Worm (Caenorhabditis elegans): ENCODE results near the gene ZK470.1.

The ZK470.1 gene

DNA sequence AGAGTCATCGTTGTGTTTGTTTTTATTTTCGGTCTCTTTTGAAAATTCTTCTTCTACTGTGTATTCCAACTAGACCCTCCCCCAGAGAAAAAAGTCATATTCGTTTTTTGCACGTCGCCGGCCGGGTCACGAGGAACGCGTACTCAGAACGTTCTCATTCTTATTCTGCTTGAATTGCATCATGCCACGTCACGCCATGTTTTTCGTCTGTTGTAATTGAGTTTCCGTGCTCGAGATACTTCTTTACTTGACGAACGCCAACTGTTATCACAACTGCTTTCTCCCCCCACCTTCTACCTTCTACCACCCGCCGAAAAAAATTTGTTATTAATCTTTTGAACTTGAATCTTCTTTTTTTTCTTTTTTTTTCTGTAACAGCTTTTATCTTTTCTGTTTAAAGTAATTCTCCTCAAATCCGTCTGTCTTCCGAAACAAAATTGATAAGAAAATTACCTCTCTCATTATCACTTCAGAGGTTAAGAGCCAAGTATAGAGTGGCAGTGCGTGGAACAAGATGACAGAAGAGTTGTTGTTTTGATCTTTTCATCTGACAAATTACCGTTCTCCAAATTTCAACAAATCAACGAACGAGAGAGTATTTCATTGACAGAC is 20.7 kb upstream of the ZK470.1 start (continued):
- TF ChIP-seq repo-1 (tag; optimal IDR thresholded peaks at IDR 0.05) (no peak), akir-1 (GFP tag; optimal IDR thresholded peaks at IDR 0.05) (no peak), C17E4.6 (GFP tag; IDR thresholded peaks at IDR 0.05) (no peak), hsf-1 (GFP tag; IDR thresholded peaks at IDR 0.05) (no peak), nhr-90 (tag; optimal IDR thresholded peaks at IDR 0.05) (no peak), unc-62 (GFP tag; optimal IDR thresholded peaks at IDR 0.05) (peak; percentile 13), nhr-120 (GFP tag; IDR thresholded peaks at IDR 0.05) (no peak), T26A5.8 (tag; optimal IDR thresholded peaks at IDR 0.05) (no peak), lin-35 (GFP tag; optimal IDR thresholded peaks at IDR 0.05) (peak in 1 of 3 experiments; percentile 22), nfya-1 (tag; optimal IDR thresholded peaks at IDR 0.05; ENCODE audit: borderline replicate concordance, insufficient read depth) (no peak), madf-8 (GFP tag; conservative IDR thresholded peaks at IDR 0.05) (no peak), hlh-12 (tag; optimal IDR thresholded peaks at IDR 0.05) (no peak), ZK185.1 (tag; optimal IDR thresholded peaks at IDR 0.05; ENCODE audit: poor library complexity, severe bottlenecking) (peak; percentile 16), let-526 (GFP tag; IDR thresholded peaks at IDR 0.05) (no peak)

DNA sequence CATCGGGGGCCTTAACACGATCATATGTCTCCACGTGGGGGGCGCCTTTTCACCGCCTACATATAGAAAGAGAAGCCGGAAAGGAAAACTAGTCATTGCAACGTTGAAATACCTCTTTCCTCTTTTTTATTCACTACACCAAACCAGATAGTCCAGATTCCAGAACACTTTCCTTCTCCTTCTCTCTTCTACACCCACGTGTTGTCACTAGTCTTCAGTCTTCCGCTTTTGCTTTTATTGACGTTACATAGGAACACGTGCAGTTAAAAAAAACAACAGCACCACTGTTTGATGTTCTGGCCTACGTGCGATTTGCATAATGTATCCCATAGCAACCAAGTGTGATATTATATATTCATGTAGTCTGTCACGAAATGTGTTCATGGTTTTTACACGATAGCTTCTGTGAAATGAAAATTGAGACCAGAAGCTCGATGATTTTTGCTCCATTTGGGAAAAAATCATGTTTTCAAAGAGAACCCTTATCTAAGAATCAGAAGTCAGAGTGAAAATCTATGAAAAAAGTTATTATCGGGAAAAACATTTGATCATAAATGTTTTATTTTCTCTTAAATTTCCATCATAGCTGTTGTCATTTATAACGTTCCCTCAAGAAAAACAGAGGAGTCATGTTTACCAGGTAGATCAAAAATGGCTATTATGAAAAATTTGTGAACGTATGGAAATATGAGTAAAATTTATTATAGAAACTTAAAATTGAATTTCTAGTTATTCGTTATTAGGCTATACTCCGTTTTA is 20.1 kb upstream of the ZK470.1 start:
- TF ChIP-seq Y95B8A.8 (GFP tag; IDR thresholded peaks at IDR 0.05) (no peak), dox-1 (GFP tag; IDR thresholded peaks at IDR 0.05) (0 out of 2 replicates have a peak, but pooled peaks have one; percentile 25), somi-1 (GFP tag; optimal IDR thresholded peaks at IDR 0.05) (peak; percentile 45), F57C9.4 (tag; optimal IDR thresholded peaks at IDR 0.05) (no peak), nhr-27 (tag; optimal IDR thresholded peaks at IDR 0.05) (no peak), cebp-1 (GFP tag; IDR thresholded peaks at IDR 0.05) (no peak), cebp-1 (tag; optimal IDR thresholded peaks at IDR 0.05) (peak; percentile 33)

DNA sequence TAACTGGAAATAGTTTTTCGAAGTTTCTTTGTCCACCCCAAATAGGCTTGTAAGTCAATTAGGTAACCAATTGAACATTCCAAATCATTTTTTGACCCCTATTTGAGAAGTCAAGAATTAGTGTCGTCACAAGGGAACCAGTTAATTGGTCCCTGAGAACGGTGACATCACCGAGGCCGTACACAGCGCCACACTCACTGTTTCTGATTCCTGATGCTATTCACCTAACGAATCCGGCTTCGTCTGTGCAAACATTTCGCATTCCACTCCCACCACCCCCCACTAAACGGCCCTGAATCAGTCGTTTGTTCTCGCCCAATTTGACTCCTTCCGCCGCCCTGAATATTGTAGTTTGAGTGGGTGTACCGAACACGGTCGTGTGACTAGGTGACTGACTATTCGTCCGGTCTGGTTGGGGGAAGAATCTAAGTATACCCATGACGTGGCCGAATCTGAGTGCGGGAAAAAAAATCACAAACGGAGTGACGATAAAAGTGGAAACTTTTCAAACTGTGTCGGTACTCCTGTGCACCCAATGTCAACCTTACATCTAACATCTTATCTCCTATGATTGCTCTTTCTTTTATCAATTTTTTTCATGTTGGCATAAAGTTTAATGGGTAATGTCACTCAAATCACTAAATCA is 19.2 kb upstream of the ZK470.1 start:
- TF ChIP-seq cebp-1 (GFP tag; IDR thresholded peaks at IDR 0.05), result no peak
- peak; percentile 51 for TF ChIP-seq cebp-1 (tag; optimal IDR thresholded peaks at IDR 0.05)
- peak; percentile 11; the same call in 1 of the 2 replicates for TF ChIP-seq nfyb-1 (GFP tag; IDR thresholded peaks at IDR 0.05)
- 0 out of 2 replicates have a peak, but pooled peaks have one; percentile 15 for TF ChIP-seq madf-6 (GFP tag; IDR thresholded peaks at IDR 0.05)
- 0 out of 2 replicates have a peak, but pooled peaks have one; percentile 15 for TF ChIP-seq C06A6.2 (GFP tag; conservative IDR thresholded peaks at IDR 0.05)
- TF ChIP-seq atf-7 (tag; optimal IDR thresholded peaks at IDR 0.05), result peak; percentile 8
- TF ChIP-seq tbx-9 (tag; optimal IDR thresholded peaks at IDR 0.05; ENCODE audit: borderline replicate concordance), result no peak
- peak; percentile 18 for TF ChIP-seq K12H6.12 (tag; optimal IDR thresholded peaks at IDR 0.05)
- no peak for TF ChIP-seq cebp-2 (GFP tag; IDR thresholded peaks at IDR 0.05)
- peak; percentile 77 to 81 for TF ChIP-seq let-607 (tag; optimal IDR thresholded peaks at IDR 0.05)
- 0 out of 2 replicates have a peak, but pooled peaks have one; percentile 9 for TF ChIP-seq mcd-1 (GFP tag; IDR thresholded peaks at IDR 0.05)
- TF ChIP-seq aptf-2 (GFP tag; conservative IDR thresholded peaks at IDR 0.05), result no peak
- peak; percentile 37 for TF ChIP-seq ets-4 (GFP tag; optimal IDR thresholded peaks at IDR 0.05)
- 0 out of 2 replicates have a peak, but pooled peaks have one; percentile 10 for TF ChIP-seq egrh-3 (GFP tag; IDR thresholded peaks at IDR 0.05)
- TF ChIP-seq ceh-27 (GFP tag; optimal IDR thresholded peaks at IDR 0.05), result peak; percentile 44
- no peak for TF ChIP-seq him-1 (tag; optimal IDR thresholded peaks at IDR 0.05)
- 0 out of 2 replicates have a peak, but pooled peaks have one; percentile 11 for TF ChIP-seq B0336.3 (GFP tag; IDR thresholded peaks at IDR 0.05)
- peak; percentile 23; the same call in 1 of the 2 replicates for TF ChIP-seq K11D2.4 (GFP tag; IDR thresholded peaks at IDR 0.05)
- TF ChIP-seq nhr-27 (tag; optimal IDR thresholded peaks at IDR 0.05), result no peak
- TF ChIP-seq ztf-18 (tag; optimal IDR thresholded peaks at IDR 0.05), result no peak
- TF ChIP-seq nhr-80 (tag; optimal IDR thresholded peaks at IDR 0.05), result peak; percentile 40
- TF ChIP-seq zfh-2 (GFP tag; conservative IDR thresholded peaks at IDR 0.05), result 0 out of 2 replicates have a peak, but pooled peaks have one; percentile 31
- TF ChIP-seq unc-130 (GFP tag; optimal IDR thresholded peaks at IDR 0.05), result no peak
- no peak for TF ChIP-seq bed-1 (GFP tag; IDR thresholded peaks at IDR 0.05)
- no peak for TF ChIP-seq B0019.2 (GFP tag; conservative IDR thresholded peaks at IDR 0.05)

Data from whole organism, young adult.